Worm (Caenorhabditis elegans) whole organism, late embryonic: ENCODE measurements around the gene sago-1.

Experiments
- nhr-11 ChIP-seq: fragments of 150-350 bp; optimal IDR thresholded peaks from 2 replicates; lab custom pipeline; 2014; ENCODE audit warnings: missing biosample characterization, missing genetic modification characterization
- rnt-1 ChIP-seq: sonication (generic microtip); optimal IDR thresholded peaks from 2 replicates; lab custom pipeline; 2016; ENCODE audit warnings: missing genetic modification characterization, missing compliant biosample characterization

ce11 chrV:6336108-6336507 is 32.5 kb downstream of the sago-1 start, which contains the start of gene T28C12.6:
- TF ChIP-seq nhr-11 (tag; lab: Kevin White, UChicago): no peak
- TF ChIP-seq rnt-1: no peak
